Worm (Caenorhabditis elegans) whole organism, late embryonic: Measurements from ENCODE around the gene F01F1.11.
A peak's percentile ranks its signal among the peaks of the same experiment; 100 is the strongest.

Source experiments
- C08G9.2 ChIP-seq: sonication (generic microtip); optimal IDR thresholded peaks from 2 replicates; lab custom pipeline; 2016; ENCODE audit warnings: mild to moderate bottlenecking, missing genetic modification characterization, moderate library complexity, missing compliant biosample characterization
- F13H6.1 ChIP-seq: sonication (generic microtip); optimal IDR thresholded peaks from 2 replicates; lab custom pipeline; 2016; ENCODE audit warnings: missing genetic modification characterization, missing compliant biosample characterization
- K09A11.1 ChIP-seq: sonication (generic microtip); optimal IDR thresholded peaks from 2 replicates; lab custom pipeline; 2017; ENCODE audit warnings: antibody characterized with exemption, mild to moderate bottlenecking, missing genetic modification characterization, missing compliant biosample characterization; ENCODE audit not compliant: insufficient read depth
- ceh-48 ChIP-seq: sonication (generic microtip); optimal IDR thresholded peaks from 2 replicates; lab custom pipeline; 2016; ENCODE audit warnings: missing genetic modification characterization, inconsistent platforms, missing compliant biosample characterization
- dmd-4 ChIP-seq: sonication (generic microtip); optimal IDR thresholded peaks from 2 replicates; lab custom pipeline; 2016; ENCODE audit warnings: borderline replicate concordance, missing genetic modification characterization, missing compliant biosample characterization
- fkh-10 ChIP-seq: fragments of 150-350 bp; optimal IDR thresholded peaks from 2 replicates; lab custom pipeline; 2014; ENCODE audit warnings: missing biosample characterization, missing genetic modification reagents, missing genetic modification characterization
- hlh-6 ChIP-seq: sonication (generic microtip); optimal IDR thresholded peaks from 2 replicates; lab custom pipeline; 2016; ENCODE audit warnings: missing genotype, missing genetic modification characterization, missing compliant biosample characterization
- nfya-1 ChIP-seq: sonication (generic microtip); optimal IDR thresholded peaks from 2 replicates; lab custom pipeline; 2017; ENCODE audit warnings: missing genetic modification characterization, mild to moderate bottlenecking, missing compliant biosample characterization, antibody characterized with exemption, moderate library complexity
- npax-4 ChIP-seq: sonication (generic microtip); optimal IDR thresholded peaks from 2 replicates; lab custom pipeline; 2016; ENCODE audit warnings: missing genetic modification characterization, missing compliant biosample characterization
- pha-4 ChIP-seq: fragments of 150-350 bp; optimal IDR thresholded peaks from 2 replicates; lab custom pipeline; 2018; ENCODE audit warnings: missing biosample characterization, missing genetic modification reagents, missing genetic modification characterization
- unc-86 ChIP-seq: sonication (generic microtip); optimal IDR thresholded peaks from 2 replicates; lab custom pipeline; 2016; ENCODE audit warnings: missing genetic modification characterization, missing compliant biosample characterization

DNA sequence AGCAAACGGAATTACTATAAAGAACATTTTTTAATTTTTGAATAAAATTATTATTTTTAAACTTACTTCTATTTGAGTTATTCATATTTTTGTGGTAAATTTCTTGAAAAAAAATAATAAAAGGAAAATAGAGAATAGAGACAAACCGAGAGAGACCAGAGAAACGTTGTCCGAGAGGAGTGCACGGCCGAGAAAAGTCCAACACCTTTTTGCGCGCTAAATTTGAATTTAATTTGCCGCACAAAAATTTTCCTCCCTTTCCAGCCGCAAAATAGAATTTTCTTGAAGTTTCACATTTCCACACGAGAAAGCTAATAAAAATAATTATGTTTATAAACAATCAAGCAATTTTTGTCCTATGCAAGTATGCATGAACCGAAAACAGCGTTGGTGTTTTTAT lies at the start of gene F01F1.11, which contains the start of gene F01F1.3:
- no peak for TF ChIP-seq fkh-10 (GFP tag; lab: Kevin White, UChicago)
- TF ChIP-seq hlh-6 (tag; lab: Kevin White, UChicago), result no peak
- TF ChIP-seq F13H6.1 (tag; lab: Kevin White, UChicago), result peak; percentile 19
- TF ChIP-seq dmd-4 (tag; lab: Kevin White, UChicago), result no peak
- TF ChIP-seq npax-4 (tag; lab: Kevin White, UChicago), result no peak
- TF ChIP-seq unc-86 (tag; lab: Kevin White, UChicago), result no peak
- no peak for TF ChIP-seq K09A11.1 (tag; lab: Kevin White, UChicago)
- no peak for TF ChIP-seq ceh-48 (tag; lab: Kevin White, UChicago)
- TF ChIP-seq pha-4 (tag; lab: Kevin White, UChicago), result no peak
- peak; percentile 7 for TF ChIP-seq nfya-1 (tag; lab: Kevin White, UChicago)
- peak; percentile 86 for TF ChIP-seq C08G9.2 (tag; lab: Kevin White, UChicago)
